Worm (Caenorhabditis elegans): ENCODE data around the gene ebax-1.

ebax-1 gene

ce11 chrIV:10342361-10342706, 55.6 kb downstream of the ebax-1 start (continued):
- TF ChIP-seq ceh-88 (GFP tag; IDR thresholded peaks at IDR 0.05) (no peak), hpl-2 (GFP tag; optimal IDR thresholded peaks at IDR 0.05) (peak; percentile 15), jun-1 (tag; optimal IDR thresholded peaks at IDR 0.05) (peak; percentile 87), zip-4 (GFP tag; optimal IDR thresholded peaks at IDR 0.05) (no peak), nhr-11 (tag; optimal IDR thresholded peaks at IDR 0.05) (peak; percentile 41), sup-37 (GFP tag; optimal IDR thresholded peaks at IDR 0.05) (peak; percentile 2), fkh-10 (GFP tag; optimal IDR thresholded peaks at IDR 0.05) (no peak), aha-1 (tag; optimal IDR thresholded peaks at IDR 0.05) (no peak), C04F5.9 (tag; optimal IDR thresholded peaks at IDR 0.05) (no peak), swsn-7 (tag; optimal IDR thresholded peaks at IDR 0.05) (peak; percentile 64), nhr-12 (tag; optimal IDR thresholded peaks at IDR 0.05) (no peak), unc-130 (tag; optimal IDR thresholded peaks at IDR 0.05) (no peak), egl-13 (tag; optimal IDR thresholded peaks at IDR 0.05) (peak; percentile 75), unc-62 (GFP tag; optimal IDR thresholded peaks at IDR 0.05) (no peak), unc-98 (GFP tag; IDR thresholded peaks at IDR 0.05) (no peak), skn-1 (tag; optimal IDR thresholded peaks at IDR 0.05) (peak; percentile 51), vab-15 (tag; optimal IDR thresholded peaks at IDR 0.05) (no peak), mab-9 (GFP tag; IDR thresholded peaks at IDR 0.05) (0 out of 2 replicates have a peak, but pooled peaks have one; percentile 10), elt-2 (tag; optimal IDR thresholded peaks at IDR 0.05) (peak; percentile 91), fos-1 (tag; optimal IDR thresholded peaks at IDR 0.05) (peak; percentile 63), ztf-11 (tag; optimal IDR thresholded peaks at IDR 0.05) (no peak), lsy-2 (tag; optimal IDR thresholded peaks at IDR 0.05) (peak; percentile 25 to 61), mef-2 (tag; optimal IDR thresholded peaks at IDR 0.05) (no peak), efl-1 (optimal IDR thresholded peaks at IDR 0.05) (peak; percentile 28 to 33), efl-1 (GFP tag; optimal IDR thresholded peaks at IDR 0.05 in 1 of 2) (peak in 1 of 2 experiments; percentile 93), sptf-1 (tag; optimal IDR thresholded peaks at IDR 0.05) (no peak), lin-13 (GFP tag; optimal IDR thresholded peaks at IDR 0.05) (peak; percentile 8), hlh-17 (GFP tag; optimal IDR thresholded peaks at IDR 0.05; ENCODE audit: borderline replicate concordance) (no peak), blmp-1 (tag; optimal IDR thresholded peaks at IDR 0.05) (peak; percentile 98), pax-3 (tag; optimal IDR thresholded peaks at IDR 0.05) (peak; percentile 78), fkh-4 (tag; optimal IDR thresholded peaks at IDR 0.05; ENCODE audit: borderline replicate concordance) (no peak)

All from whole organism, L1 larva.